Worm (Caenorhabditis elegans) whole organism, early embryonic: Measurements from ENCODE around the gene metl-13.

ENCODE experiments used
- B0310.2 ChIP-seq: sonication (generic microtip); optimal IDR thresholded peaks from 2 replicates; lab custom pipeline; 2016; ENCODE audit warnings: mild to moderate bottlenecking, missing genetic modification characterization, missing compliant biosample characterization
- F13C5.2 ChIP-seq: sonication (generic microtip); optimal IDR thresholded peaks from 2 replicates; lab custom pipeline; 2017; ENCODE audit warnings: mild to moderate bottlenecking, missing genetic modification characterization, inconsistent platforms, missing compliant biosample characterization
- aly-1 ChIP-seq: sonication (generic microtip); optimal IDR thresholded peaks from 2 replicates; lab custom pipeline; 2016; ENCODE audit warnings: missing genetic modification characterization, missing compliant biosample characterization
- ama-1 ChIP-seq: fragments of 150-350 bp; optimal IDR thresholded peaks from 2 replicates; lab custom pipeline; 2014
- ceh-13 ChIP-seq: fragments of 200-800 bp; sonication (Bioruptor generic); optimal IDR thresholded peaks from 2 replicates; lab custom pipeline; 2018; ENCODE audit warnings: mild to moderate bottlenecking, missing genetic modification characterization, missing compliant biosample characterization
- ceh-36 ChIP-seq: sonication (generic microtip); optimal IDR thresholded peaks from 2 replicates; lab custom pipeline; 2016; ENCODE audit warnings: missing genetic modification characterization, inconsistent platforms, missing compliant biosample characterization
- ets-7 ChIP-seq: sonication (generic microtip); optimal IDR thresholded peaks from 2 replicates; lab custom pipeline; 2016; ENCODE audit warnings: missing genotype, missing genetic modification characterization, missing compliant biosample characterization
- flt-1 ChIP-seq: fragments of 200-800 bp; sonication (Bioruptor generic); IDR thresholded peaks from 2 replicates; pipeline ENCODE4 v1.3.6; 2022; ENCODE audit warnings: missing genetic modification characterization, missing compliant biosample characterization
- hmbx-1 ChIP-seq: sonication (generic microtip); optimal IDR thresholded peaks from 2 replicates; lab custom pipeline; 2016; ENCODE audit warnings: mild to moderate bottlenecking, missing genetic modification characterization, missing compliant biosample characterization
- hmg-4 ChIP-seq: fragments of 200-800 bp; sonication (Bioruptor generic); optimal IDR thresholded peaks from 2 replicates; lab custom pipeline; 2018; ENCODE audit warnings: mild to moderate bottlenecking, missing genetic modification characterization, missing compliant biosample characterization
- hnd-1 ChIP-seq: sonication (generic microtip); optimal IDR thresholded peaks from 2 replicates; lab custom pipeline; 2016; ENCODE audit warnings: missing genetic modification characterization, missing compliant biosample characterization
- pes-1 ChIP-seq: fragments of 200-800 bp; sonication (Bioruptor generic); IDR thresholded peaks from 2 replicates; pipeline ENCODE4 v1.3.6; 2022; ENCODE audit warnings: missing genetic modification reagents, missing genetic modification characterization, missing compliant biosample characterization
- scrt-1 ChIP-seq: fragments of 200-800 bp; sonication (Bioruptor generic); IDR thresholded peaks from 2 replicates; pipeline ENCODE4 v1.3.6; 2022; ENCODE audit warnings: missing genetic modification characterization, missing compliant biosample characterization
- sea-1 ChIP-seq: fragments of 200-800 bp; sonication (Bioruptor generic); conservative IDR thresholded peaks from 2 replicates; pipeline ENCODE4 v1.3.6; 2022; ENCODE audit warnings: missing genetic modification characterization, missing compliant biosample characterization
- tbx-11 ChIP-seq: fragments of 200-800 bp; sonication (Bioruptor generic); IDR thresholded peaks from 2 replicates; pipeline ENCODE4 v1.3.6; 2022; ENCODE audit warnings: missing genetic modification characterization, missing compliant biosample characterization
- tbx-37 ChIP-seq: fragments of 200-800 bp; sonication (Bioruptor generic); conservative IDR thresholded peaks from 2 replicates; pipeline ENCODE4 v1.3.6; 2022; ENCODE audit warnings: missing genetic modification reagents, missing genetic modification characterization, missing compliant biosample characterization
- tra-4 ChIP-seq: sonication (generic microtip); optimal IDR thresholded peaks from 2 replicates; lab custom pipeline; 2017; ENCODE audit warnings: missing genetic modification characterization, missing compliant biosample characterization

Gene metl-13

DNA sequence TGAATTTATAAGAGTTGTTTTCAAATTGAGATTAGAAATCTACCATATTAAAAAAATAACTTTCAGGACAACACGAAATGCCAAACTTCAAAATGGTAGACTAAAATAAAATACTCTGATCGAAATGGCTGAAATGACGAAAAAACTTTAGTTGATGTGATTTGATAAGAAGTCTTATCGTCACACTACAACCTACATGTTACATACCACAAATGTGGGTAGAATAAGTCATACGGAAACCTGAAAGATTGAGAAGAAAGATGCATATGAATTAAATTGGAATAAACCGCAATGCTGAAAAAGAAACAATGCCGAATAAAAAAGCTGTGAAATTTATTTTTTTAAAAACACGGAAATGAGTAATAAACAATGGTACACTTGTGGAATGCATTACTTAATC, 27.8 kb upstream of the metl-13 start:
- TF ChIP-seq flt-1 (GFP tag; lab: Robert Waterston, UW) (no peak), scrt-1 (GFP tag; lab: Robert Waterston, UW) (no peak), hnd-1 (tag; lab: Kevin White, UChicago) (no peak), tbx-11 (GFP tag; lab: Robert Waterston, UW) (no peak), F13C5.2 (tag; lab: Kevin White, UChicago) (no peak), ets-7 (tag; lab: Kevin White, UChicago) (no peak), pes-1 (no peak), hmg-4 (GFP tag; lab: Kevin White, UChicago) (no peak), ama-1 (lab: Kevin White, UChicago) (no peak), B0310.2 (tag; lab: Kevin White, UChicago) (no peak)

DNA sequence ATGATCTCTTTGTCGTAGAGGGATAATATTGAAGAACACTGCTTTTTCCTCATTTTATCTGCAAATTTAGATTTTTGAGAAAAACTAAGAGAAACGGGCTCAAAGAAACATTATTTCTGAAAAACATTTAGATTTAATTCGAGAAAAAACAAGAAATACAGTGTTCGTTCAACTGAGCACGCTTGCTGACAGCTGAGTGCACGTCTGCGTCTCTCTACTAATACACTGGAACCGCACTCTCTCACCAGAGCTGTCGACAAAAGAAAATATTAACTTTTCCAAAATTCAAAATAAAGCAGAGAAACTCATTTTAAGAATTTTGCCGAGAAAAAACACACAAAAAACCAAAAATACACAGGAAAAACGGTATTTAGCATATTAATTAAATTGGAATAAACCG, 21.6 kb upstream of the metl-13 start, which contains the start of gene drh-1:
TSS of gene drh-1 (minus strand) at position 58 of the 400 bp plus-strand sequence.
- TF ChIP-seq scrt-1 (GFP tag; lab: Robert Waterston, UW) (no peak), aly-1 (tag; lab: Kevin White, UChicago) (no peak), tra-4 (tag; lab: Kevin White, UChicago) (no peak)

DNA sequence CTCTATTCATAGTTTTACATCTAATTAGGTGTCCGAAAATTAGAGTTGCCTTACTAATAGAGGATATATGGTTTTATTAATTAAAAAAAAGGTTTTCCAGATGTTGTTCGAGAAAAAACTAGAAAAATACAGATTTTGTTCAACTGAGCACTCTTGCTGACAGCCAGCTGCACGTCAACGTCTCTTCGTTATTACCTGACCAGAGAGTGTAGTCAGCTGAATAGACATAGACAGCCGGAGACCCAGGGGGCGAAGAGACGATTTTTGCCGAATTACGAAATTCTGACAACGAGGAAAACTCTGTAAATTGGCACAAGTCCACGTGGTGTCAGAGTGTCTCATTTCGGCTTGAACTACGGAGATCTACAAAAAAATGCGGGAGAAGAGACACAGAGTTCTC, 16.3 kb upstream of the metl-13 start:
- TF ChIP-seq ama-1 (lab: Kevin White, UChicago) (no peak), flt-1 (GFP tag; lab: Robert Waterston, UW) (no peak), tbx-37 (GFP tag; lab: Robert Waterston, UW) (no peak), hmg-4 (GFP tag; lab: Kevin White, UChicago) (no peak), ceh-13 (no peak), tbx-11 (GFP tag; lab: Robert Waterston, UW) (no peak), ceh-36 (tag; lab: Kevin White, UChicago) (no peak), hnd-1 (tag; lab: Kevin White, UChicago) (no peak), scrt-1 (GFP tag; lab: Robert Waterston, UW) (no peak), tra-4 (tag; lab: Kevin White, UChicago) (no peak), pes-1 (no peak), F13C5.2 (tag; lab: Kevin White, UChicago) (no peak), B0310.2 (tag; lab: Kevin White, UChicago) (no peak)

DNA sequence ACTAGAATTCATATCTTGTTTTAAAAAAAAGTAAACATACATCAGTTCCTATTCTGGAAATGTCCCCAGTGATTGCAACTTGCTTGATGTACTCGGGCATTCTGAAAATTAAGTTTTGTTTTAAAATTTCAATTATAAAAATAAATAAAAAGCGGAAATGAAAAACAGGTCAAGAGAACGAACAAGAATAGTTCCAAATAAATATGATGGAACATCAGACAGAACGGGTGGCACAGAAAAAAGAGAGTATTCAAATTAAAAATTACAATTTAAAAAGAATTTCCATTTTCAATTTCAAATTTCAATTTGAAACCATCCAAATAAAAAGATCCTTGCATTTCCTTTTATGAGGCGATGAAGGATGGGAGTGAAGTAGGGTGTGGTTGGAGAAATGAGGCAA, 13.6 kb upstream of the metl-13 start, which contains the start of gene C01B10.3:
TSS of gene C01B10.3 (minus strand) at position 101 of the 400 bp plus-strand sequence.
- no peak for TF ChIP-seq tbx-37 (GFP tag; lab: Robert Waterston, UW)

DNA sequence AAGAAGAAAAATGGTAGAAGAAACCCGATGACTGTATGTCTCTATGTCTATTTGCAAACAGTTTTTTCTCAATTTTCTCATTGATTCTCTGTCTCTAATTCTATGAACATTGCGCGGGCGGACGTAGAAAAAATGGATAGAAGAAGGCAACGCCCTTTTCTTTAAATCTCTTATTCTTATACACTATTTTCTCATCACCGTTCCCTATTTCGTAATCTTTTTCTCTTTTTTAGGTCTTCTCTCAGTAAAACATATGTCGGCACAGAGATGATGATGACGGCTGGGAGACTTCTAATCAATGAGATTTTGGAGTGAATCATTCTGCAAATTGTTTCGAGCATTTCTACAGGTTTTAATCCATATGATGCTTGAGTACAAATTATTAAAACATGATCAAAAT, 12.7 kb upstream of the metl-13 start:
- TF ChIP-seq ceh-13 (no peak), ama-1 (lab: Kevin White, UChicago) (no peak), tbx-37 (GFP tag; lab: Robert Waterston, UW) (no peak), B0310.2 (tag; lab: Kevin White, UChicago) (no peak), ets-7 (tag; lab: Kevin White, UChicago) (no peak), hmbx-1 (no peak), tra-4 (tag; lab: Kevin White, UChicago) (no peak), hmg-4 (GFP tag; lab: Kevin White, UChicago) (no peak), flt-1 (GFP tag; lab: Robert Waterston, UW) (no peak), aly-1 (tag; lab: Kevin White, UChicago) (no peak), sea-1 (no peak), scrt-1 (GFP tag; lab: Robert Waterston, UW) (no peak), pes-1 (no peak), F13C5.2 (tag; lab: Kevin White, UChicago) (no peak), ceh-36 (tag; lab: Kevin White, UChicago) (no peak), tbx-11 (GFP tag; lab: Robert Waterston, UW) (no peak)

DNA sequence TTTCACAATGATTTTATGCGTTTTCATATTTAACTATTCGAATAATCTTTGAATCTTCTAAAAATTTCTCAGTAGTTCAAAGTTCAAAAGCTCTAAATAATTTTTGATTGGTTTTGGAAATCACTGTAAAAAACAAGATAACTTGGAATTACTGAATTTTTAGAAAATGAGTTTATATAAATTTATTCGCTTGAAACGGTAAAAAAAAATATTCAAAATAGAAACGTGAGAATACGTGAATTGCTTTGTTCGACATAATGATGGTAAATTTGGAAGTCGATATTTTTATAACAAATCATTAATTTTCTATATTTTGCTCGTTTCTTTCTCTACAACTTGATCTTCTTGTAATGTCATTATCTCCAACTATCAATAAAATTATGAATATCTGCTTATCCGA, 11.5 kb upstream of the metl-13 start, which contains the start of gene C01B10.44:
TSS of gene C01B10.44 (plus strand) at position 301 of the 400 bp plus-strand sequence.
- TF ChIP-seq scrt-1 (GFP tag; lab: Robert Waterston, UW) = no peak

DNA sequence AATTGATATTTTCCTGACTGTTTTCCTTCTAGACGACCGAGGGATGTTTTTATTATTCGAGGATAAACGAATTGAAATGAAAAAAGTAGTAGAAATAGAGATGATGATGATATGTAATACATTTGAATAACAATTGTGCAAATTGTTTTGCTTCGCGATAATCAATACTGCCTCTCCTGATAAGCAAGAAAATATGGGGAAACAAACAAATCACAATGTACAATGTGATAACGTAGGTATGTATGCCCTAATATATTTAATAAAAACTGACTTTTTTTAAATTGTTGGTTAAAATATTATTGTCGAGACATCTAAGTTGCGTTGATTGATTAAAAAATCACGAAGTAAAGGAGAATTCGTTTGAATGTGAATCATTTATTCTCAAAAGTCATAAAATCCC, 7.1 kb upstream of the metl-13 start, which contains the start of gene cest-5.2:
TSS of gene cest-5.2 (minus strand) at position 128 of the 400 bp plus-strand sequence.
- TF ChIP-seq ama-1 (lab: Kevin White, UChicago) (no peak), tbx-37 (GFP tag; lab: Robert Waterston, UW) (no peak), ceh-36 (tag; lab: Kevin White, UChicago) (no peak), tra-4 (tag; lab: Kevin White, UChicago) (no peak), pes-1 (no peak), sea-1 (no peak), scrt-1 (GFP tag; lab: Robert Waterston, UW) (no peak), aly-1 (tag; lab: Kevin White, UChicago) (no peak), tbx-11 (GFP tag; lab: Robert Waterston, UW) (no peak), flt-1 (GFP tag; lab: Robert Waterston, UW) (no peak), hmbx-1 (no peak), B0310.2 (tag; lab: Kevin White, UChicago) (no peak)

DNA sequence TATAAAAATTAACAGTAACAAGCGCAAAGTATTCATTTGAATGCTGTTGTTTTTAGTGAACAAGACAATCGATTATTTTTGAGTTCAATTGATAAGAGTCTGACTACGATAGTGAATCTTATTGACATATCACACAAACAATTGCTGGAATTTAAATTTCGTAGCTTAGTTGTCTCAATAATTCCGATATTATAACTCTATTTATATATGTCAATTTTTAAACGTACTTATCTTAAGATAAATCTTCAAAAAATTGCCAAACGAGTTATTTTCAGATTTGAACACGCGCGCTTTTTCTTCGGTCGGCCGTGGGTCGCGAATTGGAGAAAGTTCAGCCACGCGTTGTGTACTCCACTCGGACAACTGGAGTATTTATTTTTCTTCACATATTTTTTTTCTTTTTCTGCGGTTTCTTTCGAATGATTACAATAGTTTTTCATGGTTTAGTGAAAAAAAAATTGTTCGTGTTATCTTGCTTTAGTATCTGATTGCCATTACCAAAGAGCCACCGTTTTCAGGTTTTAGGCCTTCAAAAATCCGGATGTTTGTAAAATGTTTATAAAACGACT, 3.1 kb upstream of the metl-13 start, which contains the start of the genes cest-5.1 and C01B10.9:
TSS of gene cest-5.1 (minus strand) at position 51 of the 569 bp plus-strand sequence.
TSS of gene C01B10.9 (plus strand) at position 519 of the 569 bp plus-strand sequence.
- TF ChIP-seq B0310.2 (tag; lab: Kevin White, UChicago) (no peak), tbx-37 (GFP tag; lab: Robert Waterston, UW) (peak; percentile 71), F13C5.2 (tag; lab: Kevin White, UChicago) (peak; percentile 26)
